Fruit fly (Drosophila melanogaster) whole organism, prepupa: ENCODE results near the gene Cyp4d20.

Experiments used
- CG10669 ChIP-seq: fragments of 200-800 bp; sonication (Bioruptor generic); optimal IDR thresholded peaks from 3 replicates; lab custom pipeline; 2018; ENCODE audit warnings: missing biosample characterization, mild to moderate bottlenecking, missing genetic modification characterization, moderate library complexity
- CG11294 ChIP-seq: fragments of 200-800 bp; sonication (Bioruptor generic); IDR thresholded peaks from 2 replicates; pipeline ENCODE4 v1.3.6; 2022; ENCODE audit warnings: missing biosample characterization, missing genetic modification characterization
- CG11762 ChIP-seq: fragments of 200-800 bp; sonication (Bioruptor generic); optimal IDR thresholded peaks from 3 replicates; lab custom pipeline; 2016; ENCODE audit warnings: missing biosample characterization, missing genetic modification characterization; ENCODE audit not compliant: insufficient read depth
- CG11902 ChIP-seq: fragments of 200-800 bp; sonication (Bioruptor generic); optimal IDR thresholded peaks from 3 replicates; lab custom pipeline; 2016; ENCODE audit warnings: missing biosample characterization, missing genetic modification characterization
- CG15336 ChIP-seq: fragments of 200-800 bp; sonication (Bioruptor generic); IDR thresholded peaks from 2 replicates; pipeline ENCODE4 v1.3.6; 2022; ENCODE audit warnings: missing biosample characterization, missing genetic modification characterization
- CG1621 ChIP-seq: fragments of 200-800 bp; sonication (Bioruptor generic); optimal IDR thresholded peaks from 3 replicates; lab custom pipeline; 2018; ENCODE audit warnings: missing biosample characterization, mild to moderate bottlenecking, missing genetic modification characterization
- CG16779 ChIP-seq: fragments of 200-800 bp; sonication (Bioruptor generic); optimal IDR thresholded peaks from 3 replicates; lab custom pipeline; 2017; ENCODE audit warnings: missing biosample characterization, mild to moderate bottlenecking, missing genetic modification characterization
- CG3032 ChIP-seq: fragments of 200-800 bp; optimal IDR thresholded peaks from 2 replicates; lab custom pipeline; 2019; ENCODE audit warnings: missing biosample characterization, mild to moderate bottlenecking, missing genetic modification characterization, moderate library complexity
- CG31627 ChIP-seq: fragments of 200-800 bp; sonication (Bioruptor generic); optimal IDR thresholded peaks from 3 replicates; lab custom pipeline; 2016; ENCODE audit warnings: missing biosample characterization, missing genetic modification characterization
- CG32006 ChIP-seq: fragments of 200-800 bp; sonication (Bioruptor generic); optimal IDR thresholded peaks from 3 replicates; lab custom pipeline; 2017; ENCODE audit warnings: missing biosample characterization, mild to moderate bottlenecking, missing genetic modification characterization
- CG34406 ChIP-seq: fragments of 200-800 bp; sonication (Bioruptor generic); optimal IDR thresholded peaks from 3 replicates; lab custom pipeline; 2016; ENCODE audit warnings: missing biosample characterization, missing genetic modification characterization
- CG3919 ChIP-seq: fragments of 200-800 bp; sonication (Bioruptor generic); optimal IDR thresholded peaks from 3 replicates; lab custom pipeline; 2016; ENCODE audit warnings: missing biosample characterization, missing genetic modification characterization
- CG4318 ChIP-seq: fragments of 200-800 bp; sonication (Bioruptor generic); optimal IDR thresholded peaks from 3 replicates; lab custom pipeline; 2017; ENCODE audit warnings: missing biosample characterization, mild to moderate bottlenecking, missing genetic modification characterization
- CG6163 ChIP-seq: fragments of 200-800 bp; sonication (Bioruptor generic); IDR thresholded peaks from 3 replicates; pipeline ENCODE4 v1.3.6; 2022; ENCODE audit warnings: missing biosample characterization, missing genetic modification characterization
- CG6276 ChIP-seq: fragments of 200-800 bp; sonication (Bioruptor generic); optimal IDR thresholded peaks from 2 replicates; lab custom pipeline; 2017; ENCODE audit warnings: missing biosample characterization, mild to moderate bottlenecking, missing genetic modification characterization
- CG6792 ChIP-seq: fragments of 200-800 bp; sonication (Bioruptor generic); optimal IDR thresholded peaks from 3 replicates; lab custom pipeline; 2016; ENCODE audit warnings: missing biosample characterization, missing genetic modification characterization
- CG6808 ChIP-seq: fragments of 200-800 bp; sonication (Bioruptor generic); optimal IDR thresholded peaks from 3 replicates; lab custom pipeline; 2017; ENCODE audit warnings: missing biosample characterization, missing genetic modification characterization, mild to moderate bottlenecking, moderate library complexity, missing genetic modification reagents
- CG7368 ChIP-seq: fragments of 200-800 bp; sonication (Bioruptor generic); optimal IDR thresholded peaks from 3 replicates; lab custom pipeline; 2016; ENCODE audit warnings: missing biosample characterization, missing genetic modification characterization
- CG8119 ChIP-seq: fragments of 200-800 bp; sonication (Bioruptor generic); IDR thresholded peaks from 3 replicates; pipeline ENCODE4 v1.3.6; 2022; ENCODE audit warnings: missing biosample characterization, missing genetic modification characterization
- CG8319 ChIP-seq: fragments of 200-800 bp; sonication (Bioruptor generic); optimal IDR thresholded peaks from 3 replicates; lab custom pipeline; 2016; ENCODE audit warnings: missing biosample characterization, missing genetic modification characterization
- CG8632 ChIP-seq: fragments of 200-800 bp; sonication (Bioruptor generic); optimal IDR thresholded peaks from 3 replicates; lab custom pipeline; 2016; ENCODE audit warnings: missing biosample characterization, missing genetic modification characterization
- CG9139 ChIP-seq: fragments of 200-800 bp; sonication (Bioruptor generic); optimal IDR thresholded peaks from 3 replicates; lab custom pipeline; 2017; ENCODE audit warnings: missing biosample characterization, mild to moderate bottlenecking, missing genetic modification characterization
- Eip78C ChIP-seq: fragments of 200-800 bp; sonication (Bioruptor generic); peaks from one replicate; lab custom pipeline; 2016; ENCODE audit warnings: missing biosample characterization, missing genetic modification characterization
- Eip93F ChIP-seq: fragments of 200-800 bp; sonication (Bioruptor generic); optimal IDR thresholded peaks from 2 replicates; lab custom pipeline; 2016; ENCODE audit warnings: missing biosample characterization, mild to moderate bottlenecking, missing genetic modification characterization
- Ets21C ChIP-seq: fragments of 200-800 bp; sonication (Bioruptor generic); optimal IDR thresholded peaks from 3 replicates; lab custom pipeline; 2016; ENCODE audit warnings: missing biosample characterization, missing genetic modification characterization
- Ets96B ChIP-seq: fragments of 200-800 bp; optimal IDR thresholded peaks from 2 replicates; lab custom pipeline; 2019; ENCODE audit warnings: missing biosample characterization, mild to moderate bottlenecking, missing genetic modification characterization, moderate library complexity
- Gug ChIP-seq: fragments of 200-800 bp; sonication (Bioruptor generic); IDR thresholded peaks from 2 replicates; pipeline ENCODE4 v1.3.6; 2022; ENCODE audit warnings: missing biosample characterization, missing genetic modification characterization
- Hr38 ChIP-seq: sonication (Bioruptor generic); optimal IDR thresholded peaks from 2 replicates; lab custom pipeline; 2016; ENCODE audit warnings: missing biosample characterization, missing genetic modification characterization
- Lpt ChIP-seq: fragments of 200-800 bp; sonication (Bioruptor generic); optimal IDR thresholded peaks from 3 replicates; lab custom pipeline; 2016; ENCODE audit warnings: missing biosample characterization, missing genetic modification characterization
- Met ChIP-seq: fragments of 200-800 bp; sonication (Bioruptor generic); optimal IDR thresholded peaks from 3 replicates; lab custom pipeline; 2016; ENCODE audit warnings: missing biosample characterization, missing genetic modification characterization
- OdsH ChIP-seq: fragments of 200-800 bp; sonication (Bioruptor generic); optimal IDR thresholded peaks from 3 replicates; lab custom pipeline; 2016; ENCODE audit warnings: missing biosample characterization, missing genetic modification characterization
- Smox ChIP-seq: fragments of 200-800 bp; sonication (Bioruptor generic); optimal IDR thresholded peaks from 3 replicates; lab custom pipeline; 2016; ENCODE audit warnings: missing biosample characterization, missing genetic modification characterization
- Sox14 ChIP-seq: fragments of 200-800 bp; sonication (Bioruptor generic); optimal IDR thresholded peaks from 3 replicates; lab custom pipeline; 2016; ENCODE audit warnings: missing biosample characterization, missing genetic modification characterization
- dac ChIP-seq: fragments of 200-800 bp; sonication (Bioruptor generic); optimal IDR thresholded peaks from 2 replicates; lab custom pipeline; 2017; ENCODE audit warnings: missing biosample characterization, mild to moderate bottlenecking, missing genetic modification characterization
- dsx ChIP-seq: fragments of 200-800 bp; optimal IDR thresholded peaks from 3 replicates; lab custom pipeline; 2019; ENCODE audit warnings: missing biosample characterization, mild to moderate bottlenecking, missing genetic modification characterization, moderate library complexity; ENCODE audit not compliant: poor library complexity, severe bottlenecking
- eg ChIP-seq: fragments of 200-800 bp; sonication (Bioruptor generic); IDR thresholded peaks from 3 replicates; pipeline ENCODE4 v1.3.6; 2022; ENCODE audit warnings: missing biosample characterization, missing genetic modification characterization
- fd85E ChIP-seq: fragments of 200-800 bp; sonication (Bioruptor generic); optimal IDR thresholded peaks from 3 replicates; lab custom pipeline; 2016; ENCODE audit warnings: missing biosample characterization, missing genetic modification characterization
- fkh ChIP-seq: fragments of 200-800 bp; sonication (Bioruptor generic); optimal IDR thresholded peaks from 3 replicates; lab custom pipeline; 2017; ENCODE audit warnings: missing biosample characterization, mild to moderate bottlenecking, missing genetic modification characterization, moderate library complexity
- net ChIP-seq: fragments of 200-800 bp; sonication (Bioruptor generic); optimal IDR thresholded peaks from 3 replicates; lab custom pipeline; 2016; ENCODE audit warnings: missing biosample characterization, missing genetic modification characterization
- pdm3 ChIP-seq: fragments of 200-800 bp; sonication (Bioruptor generic); optimal IDR thresholded peaks from 3 replicates; lab custom pipeline; 2016; ENCODE audit warnings: missing biosample characterization, missing genetic modification characterization
- salr ChIP-seq, 2 experiments: fragments of 200-800 bp; sonication (Bioruptor generic); optimal IDR thresholded peaks; 3 replicates each; lab custom pipeline; 2016 to 2018; ENCODE audit warnings: missing biosample characterization in 2 of 2, missing genetic modification characterization in 2 of 2, mild to moderate bottlenecking in 1 of 2
- spab ChIP-seq: fragments of 200-800 bp; sonication (Bioruptor generic); optimal IDR thresholded peaks from 2 replicates; lab custom pipeline; 2017; ENCODE audit warnings: missing biosample characterization, mild to moderate bottlenecking, missing genetic modification characterization, missing genetic modification reagents
- topi ChIP-seq: fragments of 200-800 bp; sonication (Bioruptor generic); optimal IDR thresholded peaks from 3 replicates; lab custom pipeline; 2016; ENCODE audit warnings: missing biosample characterization, missing genetic modification characterization
- vri ChIP-seq: fragments of 200-800 bp; sonication (Bioruptor generic); optimal IDR thresholded peaks from 3 replicates; lab custom pipeline; 2016; ENCODE audit warnings: missing biosample characterization, mild to moderate bottlenecking, missing genetic modification characterization

Cyp4d20 gene

DNA sequence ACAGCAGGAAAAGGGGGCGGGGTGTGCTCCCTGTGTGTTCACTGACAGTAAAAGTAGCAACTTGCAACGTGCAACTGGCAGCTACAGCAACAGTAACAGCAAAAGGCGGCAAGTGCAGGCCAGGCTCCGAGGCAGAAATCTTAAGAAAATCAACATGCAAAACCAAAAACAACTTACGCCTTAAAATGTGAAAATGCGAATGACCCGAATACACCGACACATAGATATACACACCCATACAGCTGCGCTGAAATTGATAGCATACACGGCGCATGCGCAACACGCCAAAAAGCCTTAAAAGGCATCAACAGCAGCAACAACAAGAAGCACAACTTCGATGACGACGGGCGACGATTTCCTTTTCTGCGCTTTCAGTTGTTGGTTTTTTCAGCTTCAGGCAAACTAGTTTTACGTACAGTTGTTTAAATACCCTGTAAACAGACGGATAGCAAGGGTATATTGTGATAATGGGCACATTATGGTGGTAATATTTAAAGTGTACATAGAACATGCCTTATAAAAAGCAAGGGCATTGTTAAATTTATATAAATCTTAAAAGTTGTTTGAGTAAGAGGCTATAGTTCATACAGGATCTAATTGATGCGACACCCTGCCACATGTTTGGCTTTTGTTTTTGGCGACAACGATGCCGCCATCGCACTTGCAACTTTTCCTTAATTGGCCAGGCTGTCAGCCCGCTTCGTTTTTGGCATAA is 5.8 kb downstream of the Cyp4d20 start (continued):
- TF ChIP-seq Eip93F (GFP tag; lab: Kevin White, UChicago) (peak; percentile 22), vri (GFP tag; lab: Kevin White, UChicago) (peak; percentile 50), Smox (GFP tag; lab: Kevin White, UChicago) (peak; percentile 78), eg (GFP tag; lab: Robert Waterston, UW) (peak; percentile 97), CG32006 (GFP tag; lab: Kevin White, UChicago) (peak; percentile 95), CG1621 (tag; lab: Kevin White, UChicago) (peak; percentile 67), Met (GFP tag; lab: Kevin White, UChicago) (peak; percentile 79), fkh (GFP tag; lab: Kevin White, UChicago) (no peak), CG6276 (peak; percentile 95), CG15336 (GFP tag; lab: Robert Waterston, UW) (peak; percentile 97), CG6163 (GFP tag; lab: Robert Waterston, UW) (peak; percentile 95), Sox14 (peak; percentile 85), CG8632 (GFP tag; lab: Kevin White, UChicago) (peak; percentile 83), dsx (peak; percentile 72), CG11902 (GFP tag; lab: Kevin White, UChicago) (peak; percentile 87), net (GFP tag; lab: Kevin White, UChicago) (peak; percentile 88), CG6808 (GFP tag; lab: Kevin White, UChicago) (peak; percentile 75), OdsH (GFP tag; lab: Kevin White, UChicago) (peak; percentile 92), Gug (peak; percentile 75), CG3919 (peak; percentile 95), CG3032 (tag; lab: Kevin White, UChicago) (peak; percentile 78), CG11762 (GFP tag; lab: Kevin White, UChicago) (peak; percentile 93), CG34406 (GFP tag; lab: Kevin White, UChicago) (peak; percentile 85)

DNA sequence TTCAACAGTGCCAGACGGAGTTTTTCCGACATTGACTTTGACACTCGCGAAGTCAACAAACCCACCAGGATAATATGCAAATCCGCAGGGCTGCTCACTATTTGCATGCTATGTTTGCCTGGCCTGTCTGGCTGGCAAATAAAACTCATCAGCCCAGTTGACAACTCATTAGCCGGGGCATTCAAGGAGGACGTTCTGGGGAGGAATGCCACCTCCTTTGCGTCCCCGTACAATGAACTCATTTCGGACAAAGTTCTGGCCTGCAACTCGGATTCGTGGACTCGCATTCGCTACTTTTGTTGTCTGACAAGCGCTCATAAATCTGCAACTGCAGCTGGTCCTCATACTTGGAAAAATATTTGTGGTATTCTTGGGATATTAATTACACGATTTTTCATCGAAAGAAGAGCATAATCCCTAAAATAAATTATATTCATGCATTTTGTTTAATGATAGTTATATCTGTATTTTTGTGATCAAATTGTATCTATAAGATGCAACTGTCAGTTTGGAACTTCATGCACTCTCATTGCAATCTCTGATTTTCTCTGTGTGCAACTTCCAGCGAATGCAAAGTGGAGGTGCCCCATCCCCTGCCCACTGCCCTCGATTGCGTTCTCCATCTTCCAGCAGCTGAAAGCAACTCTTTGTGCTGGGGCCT is 7.4 kb downstream of the Cyp4d20 start:
- TF ChIP-seq dsx (peak; percentile 66), CG10669 (peak; percentile 74), CG4318 (GFP tag; lab: Kevin White, UChicago) (no peak), dac (GFP tag; lab: Kevin White, UChicago) (peak; percentile 14), CG6808 (GFP tag; lab: Kevin White, UChicago) (peak; percentile 72), Met (GFP tag; lab: Kevin White, UChicago) (peak; percentile 67), fkh (GFP tag; lab: Kevin White, UChicago) (no peak), CG3032 (tag; lab: Kevin White, UChicago) (peak; percentile 77), eg (GFP tag; lab: Robert Waterston, UW) (peak; percentile 60; the same call in 2 of the 3 replicates), CG8119 (GFP tag; lab: Robert Waterston, UW) (peak; percentile 69), Lpt (peak; percentile 12), Ets96B (peak; percentile 81), CG7368 (GFP tag; lab: Kevin White, UChicago) (peak; percentile 47), CG1621 (tag; lab: Kevin White, UChicago) (peak; percentile 29), CG6792 (GFP tag; lab: Kevin White, UChicago) (peak; percentile 64), Eip78C (GFP tag; lab: Kevin White, UChicago) (peak; percentile 92), CG9139 (GFP tag; lab: Kevin White, UChicago) (peak; percentile 43), Ets21C (GFP tag; lab: Kevin White, UChicago) (peak; percentile 15), Hr38 (GFP tag; lab: Kevin White, UChicago) (no peak), fd85E (GFP tag; lab: Kevin White, UChicago) (no peak), CG34406 (GFP tag; lab: Kevin White, UChicago) (peak; percentile 26), spab (peak; percentile 72), CG31627 (GFP tag; lab: Kevin White, UChicago) (peak; percentile 43), pdm3 (GFP tag; lab: Kevin White, UChicago) (peak; percentile 64), CG8319 (GFP tag; lab: Kevin White, UChicago) (peak; percentile 10), CG6163 (GFP tag; lab: Robert Waterston, UW) (peak; percentile 76; the same call in 2 of the 3 replicates), topi (GFP tag; lab: Kevin White, UChicago) (peak; percentile 50), CG11762 (GFP tag; lab: Kevin White, UChicago) (peak; percentile 58), CG16779 (peak; percentile 51), CG11294 (GFP tag; lab: Robert Waterston, UW) (no peak), CG15336 (GFP tag; lab: Robert Waterston, UW) (peak; percentile 55; the same call in 1 of the 2 replicates), CG6276 (peak; percentile 62), Eip93F (GFP tag; lab: Kevin White, UChicago) (no peak), salr (GFP tag; optimal IDR thresholded peaks at IDR 0.05; lab: Kevin White, UChicago) (peak; percentile 10 to 76), CG8632 (GFP tag; lab: Kevin White, UChicago) (peak; percentile 51), Gug (peak; percentile 51; the same call in 1 of the 2 replicates), Smox (GFP tag; lab: Kevin White, UChicago) (peak; percentile 47)
